Worm (Caenorhabditis elegans): Measurements from ENCODE around the gene col-124.

The col-124 gene

DNA sequence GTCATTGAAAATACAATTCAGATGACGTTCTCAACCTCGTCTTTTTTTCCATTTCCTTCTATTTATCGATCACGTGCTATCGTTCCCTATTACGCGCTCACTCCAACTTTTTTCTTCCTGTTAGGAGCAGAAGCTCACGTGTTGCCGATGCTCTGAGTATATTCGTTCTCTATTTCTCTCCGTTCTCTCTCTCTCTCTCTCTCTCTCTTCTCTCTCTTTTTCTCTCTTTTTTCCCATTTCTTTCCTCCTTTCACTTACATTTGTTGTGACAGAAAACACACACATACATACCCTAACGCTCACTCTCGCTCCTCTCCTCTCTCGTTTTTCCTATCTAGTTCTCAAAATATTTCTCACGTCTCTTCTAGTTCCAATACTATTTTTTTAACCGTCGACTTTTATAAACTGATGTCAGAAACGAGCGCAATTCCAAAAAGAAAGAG is 36.1 kb downstream of the col-124 start:
- TF ChIP-seq snpc-4 (tag; optimal IDR thresholded peaks at IDR 0.05) (peak; percentile 82), nhr-28 (tag; optimal IDR thresholded peaks at IDR 0.05) (no peak), aly-2 (tag; optimal IDR thresholded peaks at IDR 0.05) (no peak), ztf-11 (tag; optimal IDR thresholded peaks at IDR 0.05) (no peak), nhr-12 (tag; optimal IDR thresholded peaks at IDR 0.05) (no peak), lsy-12 (tag; optimal IDR thresholded peaks at IDR 0.05) (peak; percentile 70), unc-39 (tag; optimal IDR thresholded peaks at IDR 0.05) (no peak), nhr-23 (tag; optimal IDR thresholded peaks at IDR 0.05) (peak; percentile 52), nhr-76 (tag; optimal IDR thresholded peaks at IDR 0.05) (no peak), fkh-2 (tag; optimal IDR thresholded peaks at IDR 0.05) (peak; percentile 12), egl-5 (tag; optimal IDR thresholded peaks at IDR 0.05) (peak; percentile 46), ceh-82 (tag; optimal IDR thresholded peaks at IDR 0.05) (no peak), tbx-2 (tag; optimal IDR thresholded peaks at IDR 0.05) (peak; percentile 67), ZK546.5 (tag; optimal IDR thresholded peaks at IDR 0.05) (no peak), fkh-10 (GFP tag; optimal IDR thresholded peaks at IDR 0.05) (peak; percentile 93), pqm-1 (tag; optimal IDR thresholded peaks at IDR 0.05) (peak; percentile 92), mml-1 (tag; optimal IDR thresholded peaks at IDR 0.05) (no peak), lin-39 (tag; optimal IDR thresholded peaks at IDR 0.05) (peak; percentile 64), nhr-237 (tag; optimal IDR thresholded peaks at IDR 0.05) (no peak), ceh-16 (tag; optimal IDR thresholded peaks at IDR 0.05) (no peak), ama-1 (optimal IDR thresholded peaks at IDR 0.05) (no peak), nhr-67 (tag; optimal IDR thresholded peaks at IDR 0.05) (no peak), elt-2 (tag; optimal IDR thresholded peaks at IDR 0.05) (peak; percentile 93), unc-62 (GFP tag; optimal IDR thresholded peaks at IDR 0.05) (peak; percentile 55), hmg-11 (tag; optimal IDR thresholded peaks at IDR 0.05) (peak; percentile 81), eor-1 (tag; optimal IDR thresholded peaks at IDR 0.05) (no peak), ceh-9 (tag; optimal IDR thresholded peaks at IDR 0.05) (no peak), R02D3.7 (tag; optimal IDR thresholded peaks at IDR 0.05) (peak; percentile 39), egl-27 (tag; optimal IDR thresholded peaks at IDR 0.05) (no peak), nhr-43 (tag; optimal IDR thresholded peaks at IDR 0.05; ENCODE audit: poor library complexity, severe bottlenecking) (peak; percentile 25), elt-1 (tag; optimal IDR thresholded peaks at IDR 0.05) (peak; percentile 75), elt-3 (tag; optimal IDR thresholded peaks at IDR 0.05) (no peak), ceh-28 (tag; optimal IDR thresholded peaks at IDR 0.05) (peak; percentile 74), lin-15B (tag; optimal IDR thresholded peaks at IDR 0.05) (peak; percentile 57), sea-2 (GFP tag; optimal IDR thresholded peaks at IDR 0.05) (no peak), mdl-1 (tag; optimal IDR thresholded peaks at IDR 0.05) (peak; percentile 94), zag-1 (tag; optimal IDR thresholded peaks at IDR 0.05) (no peak), jun-1 (tag; optimal IDR thresholded peaks at IDR 0.05) (peak; percentile 97), skn-1 (tag; optimal IDR thresholded peaks at IDR 0.05) (peak; percentile 87), nhr-11 (tag; optimal IDR thresholded peaks at IDR 0.05) (peak; percentile 75), ztf-4 (tag; optimal IDR thresholded peaks at IDR 0.05) (peak; percentile 38), nfya-1 (tag; optimal IDR thresholded peaks at IDR 0.05; ENCODE audit: insufficient read depth) (peak; percentile 86), daf-12 (tag; optimal IDR thresholded peaks at IDR 0.05) (no peak), fos-1 (tag; optimal IDR thresholded peaks at IDR 0.05) (peak; percentile 2), nhr-25 (tag; optimal IDR thresholded peaks at IDR 0.05) (peak; percentile 43), nhr-77 (tag; optimal IDR thresholded peaks at IDR 0.05) (no peak), pha-4 (tag; optimal IDR thresholded peaks at IDR 0.05) (peak; percentile 93)
